Worm (Caenorhabditis elegans) whole organism, early embryonic: ENCODE results near the gene F01D5.3.

Experiments
- F13C5.2 ChIP-seq: sonication (generic microtip); optimal IDR thresholded peaks from 2 replicates; lab custom pipeline; 2017; ENCODE audit warnings: mild to moderate bottlenecking, missing genetic modification characterization, inconsistent platforms, missing compliant biosample characterization
- ama-1 ChIP-seq: fragments of 150-350 bp; optimal IDR thresholded peaks from 2 replicates; lab custom pipeline; 2014
- ceh-13 ChIP-seq: fragments of 200-800 bp; sonication (Bioruptor generic); optimal IDR thresholded peaks from 2 replicates; lab custom pipeline; 2018; ENCODE audit warnings: mild to moderate bottlenecking, missing genetic modification characterization, missing compliant biosample characterization
- ceh-36 ChIP-seq: sonication (generic microtip); optimal IDR thresholded peaks from 2 replicates; lab custom pipeline; 2016; ENCODE audit warnings: missing genetic modification characterization, inconsistent platforms, missing compliant biosample characterization
- hmg-4 ChIP-seq: fragments of 200-800 bp; sonication (Bioruptor generic); optimal IDR thresholded peaks from 2 replicates; lab custom pipeline; 2018; ENCODE audit warnings: mild to moderate bottlenecking, missing genetic modification characterization, missing compliant biosample characterization
- hnd-1 ChIP-seq: sonication (generic microtip); optimal IDR thresholded peaks from 2 replicates; lab custom pipeline; 2016; ENCODE audit warnings: missing genetic modification characterization, missing compliant biosample characterization
- scrt-1 ChIP-seq: fragments of 200-800 bp; sonication (Bioruptor generic); IDR thresholded peaks from 2 replicates; pipeline ENCODE4 v1.3.6; 2022; ENCODE audit warnings: missing genetic modification characterization, missing compliant biosample characterization
- tbx-11 ChIP-seq: fragments of 200-800 bp; sonication (Bioruptor generic); IDR thresholded peaks from 2 replicates; pipeline ENCODE4 v1.3.6; 2022; ENCODE audit warnings: missing genetic modification characterization, missing compliant biosample characterization
- tbx-37 ChIP-seq: fragments of 200-800 bp; sonication (Bioruptor generic); conservative IDR thresholded peaks from 2 replicates; pipeline ENCODE4 v1.3.6; 2022; ENCODE audit warnings: missing genetic modification reagents, missing genetic modification characterization, missing compliant biosample characterization
- tra-4 ChIP-seq: sonication (generic microtip); optimal IDR thresholded peaks from 2 replicates; lab custom pipeline; 2017; ENCODE audit warnings: missing genetic modification characterization, missing compliant biosample characterization

ce11 chrII:14014637-14015036, 14.7 kb upstream of the F01D5.3 start:
- TF ChIP-seq ama-1 (lab: Kevin White, UChicago): no peak
- no peak for TF ChIP-seq hmg-4 (GFP tag; lab: Kevin White, UChicago)
- no peak for TF ChIP-seq scrt-1
- no peak for TF ChIP-seq ceh-13
- no peak for TF ChIP-seq tbx-37 (GFP tag; lab: Robert Waterston, UW)
- no peak for TF ChIP-seq F13C5.2 (tag; lab: Kevin White, UChicago)
- no peak for TF ChIP-seq hnd-1 (tag; lab: Kevin White, UChicago)
- TF ChIP-seq ceh-36: no peak
- no peak for TF ChIP-seq tbx-11 (GFP tag; lab: Robert Waterston, UW)
- no peak for TF ChIP-seq tra-4 (tag; lab: Kevin White, UChicago)
